Comparison of ENCODE assay signal across 4 fruit fly cellular contexts in genomic region chr3L:1077038-1077437, dm6.
TF ChIP-seq lines count a peak whose summit lies in the region.

No protein-coding gene starts in this region.

- TF ChIP-seq CTCF in whole organism, embryonic (GFP tag; optimal IDR thresholded peaks at IDR 0.05; lab: Kevin White, UChicago) = no peak

TF ChIP-seq in whole organism, embryonic, 481 proteins besides CTCF, POLR2A, EP300 and RAD21:
- TF ChIP-seq CG11398 (GFP tag; optimal IDR thresholded peaks at IDR 0.05; lab: Kevin White, UChicago) = no peak
- no peak for TF ChIP-seq croc (GFP tag; conservative IDR thresholded peaks at IDR 0.05; lab: Robert Waterston, UW)
- TF ChIP-seq CG12769 (tag; optimal IDR thresholded peaks at IDR 0.05; lab: Kevin White, UChicago) = no peak
- TF ChIP-seq CG13624 (GFP tag; optimal IDR thresholded peaks at IDR 0.05; lab: Kevin White, UChicago) = no peak
- TF ChIP-seq h (optimal IDR thresholded peaks at IDR 0.05; lab: Kevin White, UChicago) = no peak
- TF ChIP-seq CG16813 (GFP tag; IDR thresholded peaks at IDR 0.05; lab: Robert Waterston, UW; ENCODE audit: partially characterized antibody) = no peak
- no peak for TF ChIP-seq sens-2 (GFP tag; IDR thresholded peaks at IDR 0.05; lab: Robert Waterston, UW)
- 0 out of 3 replicates have a peak, but pooled peaks have one; percentile 47 for TF ChIP-seq CG11560 (tag; IDR thresholded peaks at IDR 0.05; lab: Robert Waterston, UW)
- no peak for TF ChIP-seq CG8924 (tag; optimal IDR thresholded peaks at IDR 0.05; lab: Kevin White, UChicago)
- TF ChIP-seq ssp (GFP tag; IDR thresholded peaks at IDR 0.05; lab: Robert Waterston, UW) = 0 out of 2 replicates have a peak, but pooled peaks have one; percentile 4
- peak; percentile 14 for TF ChIP-seq nom (GFP tag; optimal IDR thresholded peaks at IDR 0.05; lab: Kevin White, UChicago)

TF ChIP-seq in whole organism, prepupa, 60 proteins besides CTCF, POLR2A, EP300 and RAD21 (continues in another document):
- TF ChIP-seq Eip78C (GFP tag; lab: Kevin White, UChicago) (peak; percentile 4), Gug (GFP tag; IDR thresholded peaks at IDR 0.05; lab: Robert Waterston, UW) (no peak), CG6854 (GFP tag; optimal IDR thresholded peaks at IDR 0.05; lab: Kevin White, UChicago) (no peak), Lpt (GFP tag; optimal IDR thresholded peaks at IDR 0.05; lab: Kevin White, UChicago) (no peak), CG11294 (GFP tag; IDR thresholded peaks at IDR 0.05; lab: Robert Waterston, UW) (no peak), topi (GFP tag; optimal IDR thresholded peaks at IDR 0.05; lab: Kevin White, UChicago) (no peak), Hr39 (GFP tag; optimal IDR thresholded peaks at IDR 0.05; lab: Kevin White, UChicago) (no peak), CG8319 (GFP tag; optimal IDR thresholded peaks at IDR 0.05; lab: Kevin White, UChicago) (no peak), dac (GFP tag; optimal IDR thresholded peaks at IDR 0.05; lab: Kevin White, UChicago) (no peak), CG34406 (GFP tag; optimal IDR thresholded peaks at IDR 0.05; lab: Kevin White, UChicago) (no peak), fkh (GFP tag; optimal IDR thresholded peaks at IDR 0.05; lab: Kevin White, UChicago) (no peak), Ets21C (GFP tag; optimal IDR thresholded peaks at IDR 0.05; lab: Kevin White, UChicago) (no peak), CG4318 (GFP tag; optimal IDR thresholded peaks at IDR 0.05; lab: Kevin White, UChicago) (no peak), salr (GFP tag; optimal IDR thresholded peaks at IDR 0.05; lab: Kevin White, UChicago) (no peak), CG6276 (GFP tag; optimal IDR thresholded peaks at IDR 0.05; lab: Kevin White, UChicago) (no peak), acj6 (GFP tag; optimal IDR thresholded peaks at IDR 0.05; lab: Kevin White, UChicago) (no peak), CG1621 (tag; optimal IDR thresholded peaks at IDR 0.05; lab: Kevin White, UChicago) (peak; percentile 25), CG6792 (GFP tag; optimal IDR thresholded peaks at IDR 0.05; lab: Kevin White, UChicago) (no peak), Ets96B (tag; optimal IDR thresholded peaks at IDR 0.05; lab: Kevin White, UChicago) (no peak), dsx (GFP tag; optimal IDR thresholded peaks at IDR 0.05; lab: Kevin White, UChicago; ENCODE audit: poor library complexity, severe bottlenecking) (peak; percentile 12), esn (GFP tag; optimal IDR thresholded peaks at IDR 0.05; lab: Kevin White, UChicago) (no peak), Blimp-1 (GFP tag; optimal IDR thresholded peaks at IDR 0.05; lab: Kevin White, UChicago) (no peak), vri (GFP tag; optimal IDR thresholded peaks at IDR 0.05; lab: Kevin White, UChicago) (no peak), lz (GFP tag; optimal IDR thresholded peaks at IDR 0.05; lab: Kevin White, UChicago) (no peak), Sox14 (GFP tag; optimal IDR thresholded peaks at IDR 0.05; lab: Kevin White, UChicago) (no peak), eg (GFP tag; IDR thresholded peaks at IDR 0.05; lab: Robert Waterston, UW) (no peak), CG10631 (GFP tag; optimal IDR thresholded peaks at IDR 0.05; lab: Kevin White, UChicago) (no peak), CG9139 (GFP tag; optimal IDR thresholded peaks at IDR 0.05; lab: Kevin White, UChicago) (no peak), ss (GFP tag; optimal IDR thresholded peaks at IDR 0.05; lab: Kevin White, UChicago) (peak in 1 of 2 experiments; percentile 59)

TF ChIP-seq in whole organism, pupa, 21 proteins besides CTCF, POLR2A, EP300 and RAD21:
- TF ChIP-seq CG12605 (GFP tag; IDR thresholded peaks at IDR 0.05; lab: Robert Waterston, UW) (no peak), CG13204 (GFP tag; optimal IDR thresholded peaks at IDR 0.05; lab: Kevin White, UChicago) (peak; percentile 83)

TF ChIP-seq in whole organism, wandering third instar larva, 38 proteins besides CTCF, POLR2A, EP300 and RAD21:
- no peak for TF ChIP-seq dsf (GFP tag; optimal IDR thresholded peaks at IDR 0.05; lab: Kevin White, UChicago; ENCODE audit: borderline replicate concordance)
- TF ChIP-seq Dfd (GFP tag; optimal IDR thresholded peaks at IDR 0.05; lab: Kevin White, UChicago) = peak; percentile 38
- TF ChIP-seq rgr (GFP tag; optimal IDR thresholded peaks at IDR 0.05; lab: Kevin White, UChicago) = no peak
- TF ChIP-seq tai (GFP tag; optimal IDR thresholded peaks at IDR 0.05; lab: Kevin White, UChicago) = no peak
